Worm (Caenorhabditis elegans) whole organism, young adult: ENCODE results near the gene T23B7.2.
A peak's percentile ranks its signal among the peaks of the same experiment; 100 is the strongest.

Experiments used
- C06A6.2 ChIP-seq: fragments of 200-800 bp; sonication (Bioruptor generic); conservative IDR thresholded peaks from 2 replicates; pipeline ENCODE4 v1.3.6; 2022; ENCODE audit warnings: missing genetic modification characterization, missing compliant biosample characterization
- D2030.7 ChIP-seq: fragments of 200-800 bp; sonication (Bioruptor generic); IDR thresholded peaks from 2 replicates; pipeline ENCODE4 v1.3.6; 2022; ENCODE audit warnings: missing genetic modification reagents, missing genetic modification characterization, missing compliant biosample characterization
- F33H1.4 ChIP-seq: fragments of 200-800 bp; sonication (Bioruptor generic); IDR thresholded peaks from 2 replicates; pipeline ENCODE4 v1.3.6; 2022; ENCODE audit warnings: missing genetic modification reagents, missing genetic modification characterization, missing compliant biosample characterization
- F37B4.10 ChIP-seq: fragments of 200-800 bp; sonication (Bioruptor generic); IDR thresholded peaks from 2 replicates; pipeline ENCODE4 v1.3.6; 2022; ENCODE audit warnings: missing genetic modification characterization, missing compliant biosample characterization
- K11D2.4 ChIP-seq: fragments of 200-800 bp; sonication (Bioruptor generic); IDR thresholded peaks from 2 replicates; pipeline ENCODE4 v1.3.6; 2022; ENCODE audit warnings: missing genetic modification reagents, missing genetic modification characterization, missing compliant biosample characterization
- K12H6.12 ChIP-seq: fragments of 200-800 bp; sonication (Bioruptor generic); optimal IDR thresholded peaks from 2 replicates; lab custom pipeline; 2018; ENCODE audit warnings: mild to moderate bottlenecking, missing genetic modification characterization, missing compliant biosample characterization
- T07F8.4 ChIP-seq: sonication (generic microtip); optimal IDR thresholded peaks from 2 replicates; lab custom pipeline; 2016; ENCODE audit warnings: mild to moderate bottlenecking, missing genetic modification characterization, moderate library complexity, missing compliant biosample characterization
- Y56A3A.18 ChIP-seq: fragments of 200-800 bp; sonication (Bioruptor generic); IDR thresholded peaks from 2 replicates; pipeline ENCODE4 v1.3.6; 2022; ENCODE audit warnings: missing genetic modification reagents, missing genetic modification characterization, missing compliant biosample characterization
- aptf-3 ChIP-seq: fragments of 200-800 bp; sonication (Bioruptor generic); IDR thresholded peaks from 2 replicates; pipeline ENCODE4 v1.3.6; 2022; ENCODE audit warnings: missing genetic modification characterization, missing compliant biosample characterization
- atf-7 ChIP-seq: sonication (generic microtip); optimal IDR thresholded peaks from 2 replicates; lab custom pipeline; 2017; ENCODE audit warnings: mild to moderate bottlenecking, missing genetic modification characterization, missing compliant biosample characterization
- attf-5 ChIP-seq: fragments of 200-800 bp; sonication (Bioruptor generic); optimal IDR thresholded peaks from 2 replicates; lab custom pipeline; 2018; ENCODE audit warnings: mild to moderate bottlenecking, missing genetic modification characterization, missing compliant biosample characterization
- bed-1 ChIP-seq: fragments of 200-800 bp; sonication (Bioruptor generic); IDR thresholded peaks from 2 replicates; pipeline ENCODE4 v1.3.6; 2022; ENCODE audit warnings: missing genetic modification reagents, missing genetic modification characterization, missing compliant biosample characterization
- bed-2 ChIP-seq: fragments of 200-800 bp; sonication (Bioruptor generic); IDR thresholded peaks from 2 replicates; pipeline ENCODE4 v1.3.6; 2022; ENCODE audit warnings: missing genetic modification reagents, missing genetic modification characterization, missing compliant biosample characterization
- cebp-1 ChIP-seq, 2 experiments: fragments of 200-800 bp in 1 of 2; sonication (Bioruptor generic) in 1 of 2; sonication (generic microtip) in 1 of 2; IDR thresholded peaks in 1 of 2; optimal IDR thresholded peaks in 1 of 2; 2 replicates each; pipeline versions ENCODE4 v1.3.6 to Lab custom; 2017 to 2022; ENCODE audit warnings: missing compliant biosample characterization in 2 of 2, missing genetic modification characterization in 2 of 2, mild to moderate bottlenecking in 1 of 2, missing genetic modification reagents in 1 of 2, moderate library complexity in 1 of 2
- ceh-91 ChIP-seq: fragments of 200-800 bp; sonication (Bioruptor generic); IDR thresholded peaks from 2 replicates; pipeline ENCODE4 v1.3.6; 2022; ENCODE audit warnings: missing genetic modification reagents, missing genetic modification characterization, missing compliant biosample characterization
- chd-7 ChIP-seq: sonication (generic microtip); optimal IDR thresholded peaks from 2 replicates; lab custom pipeline; 2016; ENCODE audit warnings: mild to moderate bottlenecking, missing genetic modification characterization, moderate library complexity, missing compliant biosample characterization
- dox-1 ChIP-seq: fragments of 200-800 bp; sonication (Bioruptor generic); IDR thresholded peaks from 2 replicates; pipeline ENCODE4 v1.3.6; 2022; ENCODE audit warnings: missing genetic modification reagents, missing genetic modification characterization, missing compliant biosample characterization
- dpl-1 ChIP-seq: fragments of 150-350 bp; optimal IDR thresholded peaks from 2 replicates; lab custom pipeline; 2014; ENCODE audit warnings: missing biosample characterization, missing genetic modification reagents, missing genetic modification characterization
- efl-1 ChIP-seq: fragments of 150-350 bp; optimal IDR thresholded peaks from 2 replicates; lab custom pipeline; 2014; ENCODE audit warnings: missing biosample characterization, missing genetic modification reagents, missing genetic modification characterization
- egrh-3 ChIP-seq: fragments of 200-800 bp; sonication (Bioruptor generic); IDR thresholded peaks from 2 replicates; pipeline ENCODE4 v1.3.6; 2022; ENCODE audit warnings: missing genetic modification reagents, missing genetic modification characterization, missing compliant biosample characterization
- hsf-1 ChIP-seq: fragments of 200-800 bp; sonication (Bioruptor generic); IDR thresholded peaks from 2 replicates; pipeline ENCODE4 v1.3.6; 2022; ENCODE audit warnings: missing genetic modification reagents, missing genetic modification characterization, missing compliant biosample characterization
- lin-26 ChIP-seq: fragments of 200-800 bp; sonication (Bioruptor generic); IDR thresholded peaks from 2 replicates; pipeline ENCODE4 v1.3.6; 2022; ENCODE audit warnings: missing genetic modification reagents, missing genetic modification characterization, missing compliant biosample characterization
- lin-35 ChIP-seq, 3 experiments: fragments of 150-350 bp in 2 of 3; sonication (generic microtip) in 1 of 3; optimal IDR thresholded peaks; 2 replicates each; lab custom pipeline; 2014 to 2018; ENCODE audit warnings: missing biosample characterization in 3 of 3, missing genetic modification characterization in 3 of 3, missing genetic modification reagents in 3 of 3
- lin-40 ChIP-seq: sonication (generic microtip); optimal IDR thresholded peaks from 2 replicates; lab custom pipeline; 2016; ENCODE audit warnings: missing genetic modification characterization, mild to moderate bottlenecking, missing compliant biosample characterization, missing genotype, missing genetic modification reagents
- lsl-1 ChIP-seq: fragments of 200-800 bp; sonication (Bioruptor generic); optimal IDR thresholded peaks from 2 replicates; lab custom pipeline; 2018; ENCODE audit warnings: mild to moderate bottlenecking, missing genetic modification characterization, moderate library complexity, missing compliant biosample characterization
- madf-3 ChIP-seq: fragments of 200-800 bp; sonication (Bioruptor generic); IDR thresholded peaks from 2 replicates; pipeline ENCODE4 v1.3.6; 2022; ENCODE audit warnings: missing genetic modification reagents, missing genetic modification characterization, missing compliant biosample characterization
- madf-6 ChIP-seq: fragments of 200-800 bp; sonication (Bioruptor generic); IDR thresholded peaks from 2 replicates; pipeline ENCODE4 v1.3.6; 2022; ENCODE audit warnings: missing genetic modification reagents, missing genetic modification characterization, missing compliant biosample characterization
- madf-8 ChIP-seq: fragments of 200-800 bp; sonication (Bioruptor generic); conservative IDR thresholded peaks from 2 replicates; pipeline ENCODE4 v1.3.6; 2022; ENCODE audit warnings: missing genetic modification reagents, missing genetic modification characterization, missing compliant biosample characterization
- mcd-1 ChIP-seq: fragments of 200-800 bp; sonication (Bioruptor generic); IDR thresholded peaks from 2 replicates; pipeline ENCODE4 v1.3.6; 2022; ENCODE audit warnings: missing genetic modification reagents, missing genetic modification characterization, missing compliant biosample characterization
- mxl-1 ChIP-seq: sonication (generic microtip); optimal IDR thresholded peaks from 2 replicates; lab custom pipeline; 2016; ENCODE audit warnings: missing genetic modification characterization, missing compliant biosample characterization
- nhr-179 ChIP-seq: sonication (generic microtip); optimal IDR thresholded peaks from 2 replicates; lab custom pipeline; 2016; ENCODE audit warnings: mild to moderate bottlenecking, missing genetic modification characterization, missing compliant biosample characterization
- nhr-80 ChIP-seq: sonication (generic microtip); optimal IDR thresholded peaks from 2 replicates; lab custom pipeline; 2016; ENCODE audit warnings: missing genetic modification characterization, missing compliant biosample characterization
- pbrm-1 ChIP-seq: fragments of 200-800 bp; sonication (Bioruptor generic); IDR thresholded peaks from 2 replicates; pipeline ENCODE4 v1.3.6; 2022; ENCODE audit warnings: missing genetic modification reagents, missing genetic modification characterization, missing compliant biosample characterization
- sea-2 ChIP-seq: fragments of 200-800 bp; sonication (Bioruptor generic); IDR thresholded peaks from 2 replicates; pipeline ENCODE4 v1.3.6; 2022; ENCODE audit warnings: missing genetic modification characterization, missing compliant biosample characterization
- snpc-1.1 ChIP-seq: sonication (generic microtip); optimal IDR thresholded peaks from 2 replicates; lab custom pipeline; 2017; ENCODE audit warnings: missing genetic modification characterization, mild to moderate bottlenecking, missing compliant biosample characterization, antibody characterized with exemption, moderate library complexity, missing genotype, missing genetic modification reagents; ENCODE audit not compliant: insufficient read depth
- snpc-1.3 ChIP-seq: sonication (generic microtip); optimal IDR thresholded peaks from 2 replicates; lab custom pipeline; 2017; ENCODE audit warnings: missing genetic modification characterization, mild to moderate bottlenecking, missing compliant biosample characterization, antibody characterized with exemption, moderate library complexity, missing genotype, missing genetic modification reagents; ENCODE audit not compliant: insufficient read depth
- tlf-1 ChIP-seq: fragments of 200-800 bp; sonication (Bioruptor generic); optimal IDR thresholded peaks from 2 replicates; lab custom pipeline; 2018; ENCODE audit warnings: mild to moderate bottlenecking, missing genetic modification characterization, missing compliant biosample characterization
- xnd-1 ChIP-seq: sonication (generic microtip); optimal IDR thresholded peaks from 2 replicates; lab custom pipeline; 2016; ENCODE audit warnings: missing genotype, missing genetic modification reagents, missing genetic modification characterization, missing compliant biosample characterization
- ztf-22 ChIP-seq: fragments of 200-800 bp; sonication (Bioruptor generic); optimal IDR thresholded peaks from 2 replicates; lab custom pipeline; 2018; ENCODE audit warnings: mild to moderate bottlenecking, missing genetic modification characterization, moderate library complexity, missing compliant biosample characterization

T23B7.2 gene

DNA sequence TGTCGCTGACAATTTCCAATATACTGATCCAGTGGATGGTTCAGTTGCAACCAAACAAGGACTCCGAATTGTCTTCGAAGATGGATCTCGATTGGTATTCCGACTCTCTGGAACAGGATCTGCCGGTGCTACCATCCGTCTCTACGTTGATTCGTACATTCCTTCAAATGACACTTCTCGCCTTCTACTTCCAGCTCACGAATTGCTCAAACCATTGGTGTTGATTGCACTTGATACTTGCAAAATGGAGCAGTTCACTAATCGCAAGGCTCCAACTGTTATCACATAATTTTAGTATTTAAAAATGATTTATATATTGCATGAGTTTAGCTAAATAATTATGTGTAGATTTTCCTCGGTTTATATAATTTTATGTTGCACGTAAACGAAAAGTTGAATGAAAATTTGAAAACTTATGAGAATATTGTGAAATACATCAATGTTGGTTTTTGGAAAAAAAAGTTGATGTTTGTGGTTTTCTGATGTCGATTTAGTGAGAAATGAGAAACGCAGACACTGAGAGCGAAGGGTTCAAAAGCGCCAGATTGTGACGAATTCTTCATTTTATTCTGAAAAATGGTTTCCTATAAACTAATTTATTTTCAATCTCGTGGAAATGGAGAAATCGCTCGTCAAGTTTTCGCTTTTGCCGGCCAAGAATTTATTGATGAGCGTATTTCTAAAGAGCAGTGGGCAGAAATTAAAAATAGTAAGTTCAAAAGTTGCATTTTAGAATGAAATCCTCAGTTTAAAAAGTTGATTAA is 49.2 kb upstream of the T23B7.2 start, which contains the start of gene gst-9 (continued):
- peak; percentile 68; the same call in 1 of the 2 replicates for TF ChIP-seq K11D2.4 (GFP tag; lab: Robert Waterston, UW)
- TF ChIP-seq pbrm-1 (GFP tag; lab: Robert Waterston, UW) = 0 out of 2 replicates have a peak, but pooled peaks have one; percentile 53
- peak; percentile 60 for TF ChIP-seq attf-5 (GFP tag; lab: Kevin White, UChicago)
- TF ChIP-seq ztf-22 = peak; percentile 62
- no peak for TF ChIP-seq snpc-1.3
- peak; percentile 64 for TF ChIP-seq atf-7 (tag; lab: Kevin White, UChicago)
- peak; percentile 40 for TF ChIP-seq nhr-80 (tag; lab: Kevin White, UChicago)
- TF ChIP-seq tlf-1 = peak; percentile 80
- TF ChIP-seq snpc-1.1 = no peak
- TF ChIP-seq madf-3 (GFP tag; lab: Robert Waterston, UW) = peak; percentile 44; the same call in 1 of the 2 replicates

DNA sequence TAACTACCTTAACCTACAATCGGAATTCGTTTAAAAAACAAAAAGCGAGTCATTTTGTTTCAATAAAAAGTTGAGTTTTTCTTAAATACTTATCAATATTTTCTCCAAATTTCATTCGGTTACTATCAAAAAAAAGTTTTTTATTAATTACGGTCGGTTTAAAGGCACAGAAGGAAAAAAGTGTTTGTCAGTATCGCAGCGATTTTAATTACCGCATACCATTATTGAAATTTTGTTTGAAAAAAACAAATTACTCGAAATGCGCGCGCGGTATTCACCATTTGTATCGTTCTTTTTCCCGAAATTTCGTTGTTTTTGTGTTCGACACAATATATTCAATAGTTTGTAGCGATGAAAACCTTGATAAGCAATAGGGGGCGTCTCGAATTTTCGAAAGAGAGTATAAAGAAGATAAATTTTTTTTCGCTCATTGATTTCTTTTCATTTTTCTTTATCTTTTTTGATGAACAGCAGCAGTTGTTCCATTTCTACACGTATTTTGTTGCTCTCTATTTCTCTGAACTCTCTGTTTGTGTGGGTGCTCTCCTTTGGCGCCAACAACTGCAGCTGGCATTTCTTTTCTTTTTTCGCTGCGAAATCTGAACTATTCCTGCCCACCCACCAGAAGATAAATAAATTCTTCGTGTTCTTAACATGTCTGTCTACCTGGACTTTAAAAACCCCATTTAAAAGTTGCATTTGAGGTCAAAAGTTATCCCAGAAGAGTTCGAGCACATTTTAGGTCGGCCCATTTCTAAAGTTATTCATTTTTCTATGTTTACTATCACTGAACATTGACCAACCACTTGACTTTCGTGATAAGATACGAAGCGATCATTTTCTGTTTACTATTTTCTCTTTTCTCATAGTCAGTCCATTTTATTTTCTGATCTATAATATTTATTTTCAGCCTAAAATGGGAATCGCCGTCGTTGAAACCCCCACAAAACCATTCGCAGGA is 46.8 kb upstream of the T23B7.2 start, which contains the start of gene pgm-1:
Gene pgm-1, plus strand, starts transcription at position 911 of the 961 bp plus-strand sequence.
- TF ChIP-seq lsl-1 (GFP tag; lab: Kevin White, UChicago) (peak; percentile 94), xnd-1 (tag; lab: Kevin White, UChicago) (peak; percentile 73), dpl-1 (GFP tag; lab: Kevin White, UChicago) (peak; percentile 19), snpc-1.3 (peak; percentile 8), ceh-91 (GFP tag; lab: Robert Waterston, UW) (peak; percentile 77), cebp-1 (GFP tag; IDR thresholded peaks at IDR 0.05; lab: Robert Waterston, UW) (no peak), cebp-1 (tag; optimal IDR thresholded peaks at IDR 0.05; lab: Kevin White, UChicago) (peak; percentile 24), egrh-3 (no peak; the same call in 1 of the 2 replicates), F37B4.10 (GFP tag; lab: Robert Waterston, UW) (no peak), lin-40 (peak; percentile 3), F33H1.4 (GFP tag; lab: Robert Waterston, UW) (peak; percentile 52; the same call in 1 of the 2 replicates), efl-1 (GFP tag; lab: Kevin White, UChicago) (peak; percentile 74), T07F8.4 (no peak), mxl-1 (tag; lab: Kevin White, UChicago) (no peak), dox-1 (GFP tag; lab: Robert Waterston, UW) (peak; percentile 25; the same call in 1 of the 2 replicates), chd-7 (tag; lab: Kevin White, UChicago) (no peak), madf-6 (peak; percentile 90), attf-5 (GFP tag; lab: Kevin White, UChicago) (peak; percentile 31), bed-2 (GFP tag; lab: Robert Waterston, UW) (no peak), lin-35 (GFP tag; optimal IDR thresholded peaks at IDR 0.05; lab: Kevin White, UChicago) (no peak), hsf-1 (peak; percentile 86), mcd-1 (GFP tag; lab: Robert Waterston, UW) (0 out of 2 replicates have a peak, but pooled peaks have one; percentile 13), tlf-1 (no peak), D2030.7 (GFP tag; lab: Robert Waterston, UW) (0 out of 2 replicates have a peak, but pooled peaks have one; percentile 12), C06A6.2 (no peak), aptf-3 (GFP tag; lab: Robert Waterston, UW) (no peak), nhr-179 (tag; lab: Kevin White, UChicago) (no peak), bed-1 (GFP tag; lab: Robert Waterston, UW) (no peak), lin-26 (GFP tag; lab: Robert Waterston, UW) (0 out of 2 replicates have a peak, but pooled peaks have one; percentile 24), madf-8 (GFP tag; lab: Robert Waterston, UW) (peak; percentile 74), sea-2 (no peak), K12H6.12 (tag; lab: Kevin White, UChicago) (peak; percentile 14), Y56A3A.18 (GFP tag; lab: Robert Waterston, UW) (no peak), nhr-80 (tag; lab: Kevin White, UChicago) (peak; percentile 15)
